Fruit fly (Drosophila melanogaster): ENCODE measurements around the gene Bin1.

Gene Bin1

DNA sequence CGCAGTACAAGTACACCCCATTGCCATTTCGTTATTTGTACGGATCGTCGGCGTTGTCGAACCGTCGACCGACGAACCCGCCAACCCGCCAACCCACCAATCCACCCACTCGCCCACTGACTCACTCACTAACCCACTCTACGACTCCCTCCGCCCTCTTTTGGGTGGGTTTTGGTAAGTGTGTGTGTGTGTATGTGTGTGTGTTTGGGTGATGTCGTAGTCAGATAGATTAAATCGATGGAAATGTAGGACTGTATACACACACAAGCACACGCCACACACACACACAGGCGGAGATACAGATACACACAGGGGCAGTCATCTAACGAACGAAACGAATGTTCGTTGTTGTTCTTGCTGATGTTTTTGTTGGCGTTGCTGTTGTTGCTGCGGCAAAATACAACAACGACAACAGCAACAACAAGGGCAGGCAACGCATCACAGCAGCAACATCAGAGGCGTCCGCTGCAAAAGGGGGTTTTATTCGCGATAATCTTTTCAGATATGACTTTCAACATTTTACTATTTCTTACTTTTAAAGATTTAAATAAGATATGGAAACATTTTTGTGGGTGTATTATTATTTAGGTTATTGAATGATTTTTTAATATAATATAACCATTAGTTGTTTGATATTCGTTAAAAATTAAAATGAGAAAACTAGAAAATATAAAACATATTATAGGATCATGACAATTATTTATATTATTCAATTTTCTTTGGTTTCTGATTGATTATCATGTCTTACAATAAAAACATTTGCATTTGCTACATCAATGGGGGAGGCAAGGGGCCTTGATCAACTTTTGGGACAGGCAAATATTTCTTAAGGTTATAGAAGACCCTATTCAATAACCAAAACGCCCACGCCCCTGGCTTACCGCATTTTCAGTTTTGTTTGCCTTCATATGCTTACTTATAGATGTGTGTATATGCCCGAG lies 32.3 kb upstream of the Bin1 start (continued):
- TF ChIP-seq Trl (optimal IDR thresholded peaks at IDR 0.05) (no peak), Trl (GFP tag; optimal IDR thresholded peaks at IDR 0.05) (no peak), CG15696 (tag; optimal IDR thresholded peaks at IDR 0.05) (peak; percentile 81), CG1024 (GFP tag; IDR thresholded peaks at IDR 0.05) (peak; percentile 39; the same call in 1 of the 2 replicates), Dfd (GFP tag; optimal IDR thresholded peaks at IDR 0.05) (peak in 1 of 2 experiments; percentile 79), emc (GFP tag; optimal IDR thresholded peaks at IDR 0.05) (no peak), sr (GFP tag; IDR thresholded peaks at IDR 0.05) (peak; percentile 15; the same call in 2 of the 3 replicates), nom (GFP tag; optimal IDR thresholded peaks at IDR 0.05) (peak; percentile 66), CG5953 (GFP tag; IDR thresholded peaks at IDR 0.05) (no peak), ftz-f1 (GFP tag; optimal IDR thresholded peaks at IDR 0.05) (no peak), Hmr (GFP tag; optimal IDR thresholded peaks at IDR 0.05) (peak; percentile 86), Atf3 (GFP tag; optimal IDR thresholded peaks at IDR 0.05) (no peak), cato (GFP tag; optimal IDR thresholded peaks at IDR 0.05; ENCODE audit: borderline replicate concordance) (peak; percentile 92), Deaf1 (tag; optimal IDR thresholded peaks at IDR 0.05) (peak; percentile 78), knrl (GFP tag; IDR thresholded peaks at IDR 0.05; ENCODE audit: partially characterized antibody) (no peak), CG2875 (GFP tag; optimal IDR thresholded peaks at IDR 0.05) (peak; percentile 88), crp (GFP tag; optimal IDR thresholded peaks at IDR 0.05) (peak in 1 of 2 experiments; percentile 49), Mrtf (GFP tag; IDR thresholded peaks at IDR 0.05) (peak; percentile 71), eve (GFP tag; optimal IDR thresholded peaks at IDR 0.05) (no peak), dan (GFP tag; IDR thresholded peaks at IDR 0.05) (no peak), ken (GFP tag; IDR thresholded peaks at IDR 0.05) (peak; percentile 61), chif (GFP tag; optimal IDR thresholded peaks at IDR 0.05) (peak; percentile 29 to 38), H2.0 (GFP tag; IDR thresholded peaks at IDR 0.05) (peak; percentile 82), CG13424 (tag; optimal IDR thresholded peaks at IDR 0.05) (peak; percentile 97), CG11560 (tag; IDR thresholded peaks at IDR 0.05) (0 out of 3 replicates have a peak, but pooled peaks have one; percentile 23), Fer3 (tag; optimal IDR thresholded peaks at IDR 0.05) (peak; percentile 67), zfh2 (GFP tag; optimal IDR thresholded peaks at IDR 0.05) (peak; percentile 30), dmrt99B (tag; optimal IDR thresholded peaks at IDR 0.05) (peak; percentile 93), CG15073 (GFP tag; optimal IDR thresholded peaks at IDR 0.05) (no peak), Ada2b (GFP tag; IDR thresholded peaks at IDR 0.05) (0 out of 2 replicates have a peak, but pooled peaks have one; percentile 6), tx (GFP tag; optimal IDR thresholded peaks at IDR 0.05) (peak; percentile 39), Ptx1 (GFP tag; IDR thresholded peaks at IDR 0.05) (peak; percentile 80), ab (GFP tag; optimal IDR thresholded peaks at IDR 0.05) (peak; percentile 77), phol (tag; optimal IDR thresholded peaks at IDR 0.05) (peak; percentile 96), CG15479 (GFP tag; optimal IDR thresholded peaks at IDR 0.05) (peak; percentile 41), cas (GFP tag; IDR thresholded peaks at IDR 0.05) (no peak), Sry-β (GFP tag; optimal IDR thresholded peaks at IDR 0.05) (peak; percentile 64), jumu (GFP tag; optimal IDR thresholded peaks at IDR 0.05) (no peak), wdn (GFP tag; IDR thresholded peaks at IDR 0.05) (peak; percentile 43), Hr39 (optimal IDR thresholded peaks at IDR 0.05) (no peak), peb (GFP tag; IDR thresholded peaks at IDR 0.05) (no peak; the same call in 1 of the 2 replicates), Atf6 (GFP tag; IDR thresholded peaks at IDR 0.05) (no peak), CG30431 (GFP tag; optimal IDR thresholded peaks at IDR 0.05) (peak; percentile 90), HHEX (GFP tag; optimal IDR thresholded peaks at IDR 0.05) (peak; percentile 88), CG9932 (GFP tag; IDR thresholded peaks at IDR 0.05) (peak; percentile 69), dimm (GFP tag; IDR thresholded peaks at IDR 0.05) (peak; percentile 63; the same call in 1 of the 2 replicates), tin (GFP tag; optimal IDR thresholded peaks at IDR 0.05) (peak; percentile 91), Blimp-1 (GFP tag; optimal IDR thresholded peaks at IDR 0.05) (peak; percentile 85), CG14050 (GFP tag; IDR thresholded peaks at IDR 0.05) (peak; percentile 37)
